Worm (Caenorhabditis elegans) whole organism, L3 larva: ENCODE measurements around the gene elt-1.

Source experiments
- ceh-16 ChIP-seq: sonication (generic microtip); optimal IDR thresholded peaks from 2 replicates; lab custom pipeline; 2017; ENCODE audit warnings: missing biosample characterization, missing genetic modification characterization
- elt-2 ChIP-seq: sonication (generic microtip); optimal IDR thresholded peaks from 2 replicates; lab custom pipeline; 2016; ENCODE audit warnings: missing genetic modification reagents, mild to moderate bottlenecking, missing genetic modification characterization, missing compliant biosample characterization
- fkh-10 ChIP-seq: sonication (generic microtip); optimal IDR thresholded peaks from 2 replicates; lab custom pipeline; 2017; ENCODE audit warnings: missing biosample characterization, missing genetic modification reagents, missing genetic modification characterization
- fos-1 ChIP-seq: fragments of 150-350 bp; optimal IDR thresholded peaks from 2 replicates; lab custom pipeline; 2014; ENCODE audit warnings: missing biosample characterization, missing genetic modification characterization
- lsy-12 ChIP-seq: sonication (generic microtip); optimal IDR thresholded peaks from 2 replicates; lab custom pipeline; 2016; ENCODE audit warnings: mild to moderate bottlenecking, missing genetic modification characterization, missing compliant biosample characterization
- nhr-12 ChIP-seq: fragments of 150-350 bp; optimal IDR thresholded peaks from 2 replicates; lab custom pipeline; 2014; ENCODE audit warnings: missing biosample characterization, missing genetic modification characterization
- nhr-237 ChIP-seq: fragments of 150-350 bp; optimal IDR thresholded peaks from 2 replicates; lab custom pipeline; 2014; ENCODE audit warnings: missing biosample characterization, missing genetic modification characterization
- pha-4 ChIP-seq: fragments of 150-350 bp; optimal IDR thresholded peaks from 2 replicates; lab custom pipeline; 2014; ENCODE audit warnings: missing biosample characterization, missing genetic modification reagents, missing genetic modification characterization
- pqm-1 ChIP-seq: fragments of 150-350 bp; optimal IDR thresholded peaks from 2 replicates; lab custom pipeline; 2017; ENCODE audit warnings: missing biosample characterization, missing genetic modification characterization, inconsistent platforms
- skn-1 ChIP-seq: fragments of 150-350 bp; optimal IDR thresholded peaks from 2 replicates; lab custom pipeline; 2014; ENCODE audit warnings: missing biosample characterization, missing genetic modification characterization
- unc-62 ChIP-seq: fragments of 150-350 bp; sonication (generic microtip); optimal IDR thresholded peaks from 4 replicates; lab custom pipeline; 2014; ENCODE audit warnings: missing biosample characterization, missing genetic modification reagents, missing genetic modification characterization
- zag-1 ChIP-seq: fragments of 150-350 bp; optimal IDR thresholded peaks from 2 replicates; lab custom pipeline; 2014; ENCODE audit warnings: missing biosample characterization, missing genetic modification characterization
- ztf-4 ChIP-seq: fragments of 150-350 bp; optimal IDR thresholded peaks from 2 replicates; lab custom pipeline; 2014; ENCODE audit warnings: missing biosample characterization, missing genetic modification characterization

DNA sequence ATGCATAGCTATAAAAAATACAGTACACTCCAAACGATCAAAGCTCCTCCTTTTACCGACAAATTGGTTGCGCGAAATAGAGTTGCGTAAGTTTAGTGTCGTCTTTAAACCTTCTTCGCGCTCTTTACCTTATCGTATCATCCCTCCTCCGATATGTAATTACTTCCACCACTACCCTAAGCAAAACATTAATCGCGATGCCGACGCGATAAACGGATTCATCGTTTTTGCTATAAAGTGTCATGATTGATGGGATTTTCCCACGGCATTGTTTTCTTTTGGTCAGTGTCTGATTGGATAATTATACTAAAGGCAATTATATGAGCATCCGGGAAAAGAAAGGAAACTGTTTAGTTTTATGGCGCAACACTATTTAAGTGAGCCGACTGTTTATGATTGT lies 4.0 kb downstream of the elt-1 start:
- TF ChIP-seq fkh-10 (no peak), fos-1 (no peak), skn-1 (tag; lab: Kevin White, UChicago) (no peak), zag-1 (no peak), ceh-16 (tag; lab: Kevin White, UChicago) (no peak), unc-62 (no peak), ztf-4 (no peak), nhr-12 (tag; lab: Kevin White, UChicago) (no peak), pha-4 (no peak), nhr-237 (tag; lab: Kevin White, UChicago) (no peak), pqm-1 (tag; lab: Kevin White, UChicago) (no peak), elt-2 (tag; lab: Kevin White, UChicago) (no peak), lsy-12 (tag; lab: Kevin White, UChicago) (no peak)
